Fruit fly (Drosophila melanogaster) whole organism, embryonic: Measurements from ENCODE around the gene Hpr1.
A peak's percentile ranks its signal among the peaks of the same experiment; 100 is the strongest.

Experiments used
- CG11695 ChIP-seq: fragments of 200-800 bp; sonication (Bioruptor generic); IDR thresholded peaks from 3 replicates; pipeline ENCODE4 v1.3.6; 2022; ENCODE audit warnings: missing biosample characterization, missing genetic modification characterization
- CG12391 ChIP-seq: fragments of 200-800 bp; sonication (Bioruptor generic); optimal IDR thresholded peaks from 3 replicates; lab custom pipeline; 2018; ENCODE audit warnings: missing biosample characterization, mild to moderate bottlenecking, missing genetic modification characterization, moderate library complexity
- CG13775 ChIP-seq: fragments of 200-800 bp; sonication (Bioruptor generic); optimal IDR thresholded peaks from 3 replicates; lab custom pipeline; 2017; ENCODE audit warnings: missing biosample characterization, mild to moderate bottlenecking, missing genetic modification characterization
- CG2202 ChIP-seq: fragments of 200-800 bp; sonication (Bioruptor generic); optimal IDR thresholded peaks from 2 replicates; lab custom pipeline; 2018; ENCODE audit warnings: missing biosample characterization, mild to moderate bottlenecking, missing genetic modification characterization
- CG2875 ChIP-seq: fragments of 200-800 bp; sonication (Bioruptor generic); optimal IDR thresholded peaks from 2 replicates; lab custom pipeline; 2017; ENCODE audit warnings: missing biosample characterization, mild to moderate bottlenecking, missing genetic modification characterization, missing genetic modification reagents
- CG31388 ChIP-seq: fragments of 200-800 bp; sonication (Bioruptor generic); optimal IDR thresholded peaks from 2 replicates; lab custom pipeline; 2016; ENCODE audit warnings: missing biosample characterization, missing genetic modification characterization
- CG3163 ChIP-seq: fragments of 200-800 bp; sonication (Bioruptor generic); optimal IDR thresholded peaks from 3 replicates; lab custom pipeline; 2016; ENCODE audit warnings: missing biosample characterization, missing genetic modification characterization
- CG34224 ChIP-seq: fragments of 200-800 bp; sonication (Bioruptor generic); IDR thresholded peaks from 3 replicates; pipeline ENCODE4 v1.3.6; 2022; ENCODE audit warnings: missing biosample characterization, missing genetic modification characterization; ENCODE audit not compliant: partially characterized antibody
- CG4328 ChIP-seq: fragments of 200-800 bp; sonication (Bioruptor generic); optimal IDR thresholded peaks from 3 replicates; lab custom pipeline; 2017; ENCODE audit warnings: missing biosample characterization, missing genetic modification reagents, missing genetic modification characterization
- CG43689 ChIP-seq: fragments of 200-800 bp; sonication (Bioruptor generic); IDR thresholded peaks from 2 replicates; pipeline ENCODE4 v1.3.6; 2022; ENCODE audit warnings: missing biosample characterization, missing genetic modification characterization
- CG4820 ChIP-seq: fragments of 200-800 bp; sonication (Bioruptor generic); optimal IDR thresholded peaks from 3 replicates; lab custom pipeline; 2016; ENCODE audit warnings: missing biosample characterization, missing genetic modification characterization
- CG7271 ChIP-seq: fragments of 200-800 bp; sonication (Bioruptor generic); optimal IDR thresholded peaks from 2 replicates; lab custom pipeline; 2018; ENCODE audit warnings: missing biosample characterization, mild to moderate bottlenecking, missing genetic modification characterization, moderate library complexity
- CG7357 ChIP-seq: fragments of 200-800 bp; sonication (Bioruptor generic); IDR thresholded peaks from 3 replicates; pipeline ENCODE4 v1.3.6; 2022; ENCODE audit warnings: missing biosample characterization, missing genetic modification characterization
- CG8478 ChIP-seq: fragments of >200 bp; optimal IDR thresholded peaks from 2 replicates; lab custom pipeline; 2018
- CTCF ChIP-seq: fragments of 200-800 bp; sonication (Bioruptor generic); optimal IDR thresholded peaks from 2 replicates; lab custom pipeline; 2017; ENCODE audit warnings: missing biosample characterization, mild to moderate bottlenecking, missing genetic modification characterization, moderate library complexity
- Dp ChIP-seq: fragments of 200-800 bp; sonication (Bioruptor generic); optimal IDR thresholded peaks from 2 replicates; lab custom pipeline; 2018; ENCODE audit warnings: missing biosample characterization, mild to moderate bottlenecking, missing genetic modification characterization, moderate library complexity
- ERR ChIP-seq: fragments of 200-800 bp; sonication (Bioruptor generic); optimal IDR thresholded peaks from 2 replicates; lab custom pipeline; 2016; ENCODE audit warnings: missing biosample characterization, missing genetic modification characterization
- HLH3B ChIP-seq: fragments of 200-800 bp; sonication (Bioruptor generic); IDR thresholded peaks from 2 replicates; pipeline ENCODE4 v1.3.6; 2022; ENCODE audit warnings: missing biosample characterization, missing genetic modification characterization
- Hsf ChIP-seq: fragments of 200-800 bp; sonication (Bioruptor generic); optimal IDR thresholded peaks from 3 replicates; lab custom pipeline; 2016; ENCODE audit warnings: missing biosample characterization, missing genetic modification characterization
- Med ChIP-seq: fragments of 200-800 bp; sonication (Bioruptor generic); peaks from one replicate; lab custom pipeline; 2016; ENCODE audit warnings: missing biosample characterization, missing genetic modification characterization, mild to moderate bottlenecking, inconsistent platforms, moderate library complexity
- NFAT ChIP-seq: fragments of 200-800 bp; sonication (Bioruptor generic); IDR thresholded peaks from 2 replicates; pipeline ENCODE4 v1.3.6; 2022; ENCODE audit warnings: missing biosample characterization, missing genetic modification characterization
- NfI ChIP-seq: fragments of 200-800 bp; sonication (Bioruptor generic); optimal IDR thresholded peaks from 3 replicates; lab custom pipeline; 2018; ENCODE audit warnings: missing biosample characterization, mild to moderate bottlenecking, missing genetic modification characterization, moderate library complexity
- Poxn ChIP-seq: fragments of 200-800 bp; sonication (Bioruptor generic); IDR thresholded peaks from 2 replicates; pipeline ENCODE4 v1.3.6; 2022; ENCODE audit warnings: missing biosample characterization, missing genetic modification characterization
- Ravus ChIP-seq: fragments of 200-800 bp; sonication (Bioruptor generic); IDR thresholded peaks from 2 replicates; pipeline ENCODE4 v1.3.6; 2022; ENCODE audit warnings: missing biosample characterization, missing genetic modification characterization
- Sin3A ChIP-seq: fragments of >200 bp; optimal IDR thresholded peaks from 2 replicates; lab custom pipeline; 2018
- Stat92E ChIP-seq, 3 experiments: fragments of >200 bp in 2 of 3; fragments of 200-800 bp in 1 of 3; sonication (Bioruptor generic) in 1 of 3; optimal IDR thresholded peaks; 2 replicates each; lab custom pipeline; 2017 to 2019; ENCODE audit warnings: missing biosample characterization in 3 of 3, missing genetic modification characterization in 3 of 3, mild to moderate bottlenecking in 1 of 3, moderate library complexity in 1 of 3
- aop ChIP-seq: fragments of 200-800 bp; sonication (Bioruptor generic); IDR thresholded peaks from 2 replicates; pipeline ENCODE4 v1.3.6; 2022; ENCODE audit warnings: missing biosample characterization, missing genetic modification characterization
- bcd ChIP-seq: fragments of 200-800 bp; sonication (Bioruptor generic); optimal IDR thresholded peaks from 2 replicates; lab custom pipeline; 2017; ENCODE audit warnings: missing biosample characterization, mild to moderate bottlenecking, missing genetic modification characterization
- caup ChIP-seq: fragments of 200-800 bp; sonication (Bioruptor generic); optimal IDR thresholded peaks from 3 replicates; lab custom pipeline; 2017; ENCODE audit warnings: missing biosample characterization, mild to moderate bottlenecking, missing genetic modification characterization, moderate library complexity; ENCODE audit not compliant: severe bottlenecking
- chinmo ChIP-seq: fragments of 200-800 bp; sonication (Bioruptor generic); IDR thresholded peaks from 4 replicates; pipeline ENCODE4 v1.3.6; 2022; ENCODE audit warnings: missing biosample characterization, missing genetic modification characterization; ENCODE audit not compliant: partially characterized antibody
- fd96Cb ChIP-seq: fragments of 200-800 bp; sonication (Bioruptor generic); optimal IDR thresholded peaks from 2 replicates; lab custom pipeline; 2018; ENCODE audit warnings: missing biosample characterization, mild to moderate bottlenecking, missing genetic modification characterization, moderate library complexity
- gcm ChIP-seq: fragments of 200-800 bp; sonication (Bioruptor generic); optimal IDR thresholded peaks from 2 replicates; lab custom pipeline; 2019; ENCODE audit warnings: missing biosample characterization, mild to moderate bottlenecking, missing genetic modification characterization, moderate library complexity
- gcm2 ChIP-seq: fragments of 200-800 bp; sonication (Bioruptor generic); optimal IDR thresholded peaks from 2 replicates; lab custom pipeline; 2016; ENCODE audit warnings: missing biosample characterization, missing genetic modification characterization
- jing ChIP-seq: fragments of 200-800 bp; sonication (Bioruptor generic); optimal IDR thresholded peaks from 2 replicates; lab custom pipeline; 2018; ENCODE audit warnings: missing biosample characterization, mild to moderate bottlenecking, missing genetic modification characterization
- ken ChIP-seq: fragments of 200-800 bp; sonication (Bioruptor generic); IDR thresholded peaks from 3 replicates; pipeline ENCODE4 v1.3.6; 2022; ENCODE audit warnings: missing biosample characterization, missing genetic modification characterization
- mirr ChIP-seq: fragments of 200-800 bp; sonication (Bioruptor generic); optimal IDR thresholded peaks from 3 replicates; lab custom pipeline; 2018; ENCODE audit warnings: missing biosample characterization, mild to moderate bottlenecking, missing genetic modification characterization
- nom ChIP-seq: fragments of 200-800 bp; sonication (Bioruptor generic); optimal IDR thresholded peaks from 2 replicates; lab custom pipeline; 2017; ENCODE audit warnings: missing biosample characterization, missing genetic modification characterization, mild to moderate bottlenecking, moderate library complexity, missing genetic modification reagents
- onecut ChIP-seq: fragments of 200-800 bp; sonication (Bioruptor generic); IDR thresholded peaks from 2 replicates; pipeline ENCODE4 v1.3.6; 2022; ENCODE audit warnings: missing biosample characterization, missing genetic modification characterization
- pho ChIP-seq: fragments of 200-800 bp; sonication (Bioruptor generic); optimal IDR thresholded peaks from 2 replicates; lab custom pipeline; 2016; ENCODE audit warnings: missing biosample characterization, missing genetic modification characterization
- prd ChIP-seq, 3 experiments: fragments of >200 bp in 2 of 3; fragments of 200-800 bp in 1 of 3; sonication (Bioruptor generic) in 1 of 3; optimal IDR thresholded peaks in 2 of 3; IDR thresholded peaks in 1 of 3; 2 replicates in 2 of 3; 3 replicates in 1 of 3; pipeline versions ENCODE4 v1.3.6 to Lab custom; 2017 to 2022; ENCODE audit warnings: missing biosample characterization in 1 of 3, missing genetic modification characterization in 1 of 3
- scrt ChIP-seq: fragments of 200-800 bp; sonication (Bioruptor generic); optimal IDR thresholded peaks from 2 replicates; lab custom pipeline; 2018; ENCODE audit warnings: missing biosample characterization, mild to moderate bottlenecking, missing genetic modification characterization, moderate library complexity
- sr ChIP-seq: fragments of 200-800 bp; sonication (Bioruptor generic); IDR thresholded peaks from 3 replicates; pipeline ENCODE4 v1.3.6; 2022; ENCODE audit warnings: missing biosample characterization, missing genetic modification characterization
- tin ChIP-seq: fragments of 200-800 bp; sonication (Bioruptor generic); optimal IDR thresholded peaks from 3 replicates; lab custom pipeline; 2016; ENCODE audit warnings: missing biosample characterization, missing genetic modification characterization
- z ChIP-seq: fragments of 200-800 bp; sonication (Bioruptor generic); IDR thresholded peaks from 3 replicates; pipeline ENCODE4 v1.3.6; 2022; ENCODE audit warnings: missing biosample characterization, missing genetic modification characterization

Hpr1 gene

dm6 chr3R:5791497-5791896, 29.7 kb downstream of the Hpr1 start, which contains the start of gene Hpf1 (continued):
- TF ChIP-seq CG11695 (GFP tag; lab: Robert Waterston, UW) (peak; percentile 99), Med (GFP tag; lab: Kevin White, UChicago) (peak; percentile 100), mirr (GFP tag; lab: Kevin White, UChicago) (peak; percentile 99), CG12391 (peak; percentile 98), gcm (peak; percentile 97), CG34224 (GFP tag; lab: Robert Waterston, UW) (no peak), Hsf (GFP tag; lab: Kevin White, UChicago) (peak; percentile 99), Poxn (peak; percentile 95), CG2875 (GFP tag; lab: Kevin White, UChicago) (peak; percentile 95), Dp (GFP tag; lab: Kevin White, UChicago) (peak; percentile 52), nom (GFP tag; lab: Kevin White, UChicago) (peak; percentile 96), CG13775 (peak; percentile 98), Ravus (GFP tag; lab: Robert Waterston, UW) (peak; percentile 93), fd96Cb (tag; lab: Kevin White, UChicago) (peak; percentile 98), CG7271 (tag; lab: Kevin White, UChicago) (peak; percentile 90), CTCF (GFP tag; lab: Kevin White, UChicago) (peak; percentile 74), pho (GFP tag; lab: Kevin White, UChicago) (peak; percentile 99), tin (GFP tag; lab: Kevin White, UChicago) (peak; percentile 98), chinmo (GFP tag; lab: Robert Waterston, UW) (peak; percentile 92; the same call in 2 of the 4 replicates), prd (optimal IDR thresholded peaks at IDR 0.05; lab: Kevin White, UChicago) (no peak), prd (GFP tag; IDR thresholded peaks at IDR 0.05; lab: Robert Waterston, UW) (peak; percentile 99), onecut (GFP tag; lab: Robert Waterston, UW) (peak; percentile 90), CG8478 (lab: Kevin White, UChicago) (no peak), ken (peak; percentile 97), NFAT (peak; percentile 97), CG7357 (GFP tag; lab: Robert Waterston, UW) (peak; percentile 94), caup (GFP tag; lab: Kevin White, UChicago) (peak; percentile 98), z (peak; percentile 53; the same call in 1 of the 3 replicates), CG31388 (GFP tag; lab: Kevin White, UChicago) (peak; percentile 95), CG43689 (GFP tag; lab: Robert Waterston, UW) (peak; percentile 94), scrt (GFP tag; lab: Kevin White, UChicago) (peak; percentile 93), aop (GFP tag; lab: Robert Waterston, UW) (peak; percentile 91), CG4328 (GFP tag; lab: Kevin White, UChicago) (peak; percentile 94), sr (GFP tag; lab: Robert Waterston, UW) (peak; percentile 86; the same call in 2 of the 3 replicates), NfI (GFP tag; lab: Kevin White, UChicago) (peak; percentile 98), CG2202 (tag; lab: Kevin White, UChicago) (peak; percentile 96), CG3163 (peak; percentile 91), jing (peak; percentile 96), Sin3A (lab: Kevin White, UChicago) (no peak), HLH3B (GFP tag; lab: Robert Waterston, UW) (peak; percentile 97), Stat92E (GFP tag; optimal IDR thresholded peaks at IDR 0.05; lab: Kevin White, UChicago) (peak in 1 of 3 experiments; percentile 87), CG4820 (GFP tag; lab: Kevin White, UChicago) (peak; percentile 97), bcd (GFP tag; lab: Kevin White, UChicago) (peak; percentile 98), gcm2 (GFP tag; lab: Kevin White, UChicago) (peak; percentile 96), ERR (GFP tag; lab: Kevin White, UChicago) (peak; percentile 97)
